Fruit fly (Drosophila melanogaster) whole organism, adult: Measurements from ENCODE around the gene cdi.

Source experiments
- CG11617 ChIP-seq: fragments of 200-800 bp; sonication (Bioruptor generic); optimal IDR thresholded peaks from 2 replicates; lab custom pipeline; 2017; ENCODE audit warnings: mild to moderate bottlenecking, missing biosample characterization, missing genetic modification reagents, missing genetic modification characterization
- CG12768 ChIP-seq: fragments of 200-800 bp; sonication (Bioruptor generic); optimal IDR thresholded peaks from 2 replicates; lab custom pipeline; 2017; ENCODE audit warnings: missing biosample characterization, missing genetic modification characterization, mild to moderate bottlenecking, moderate library complexity, missing genetic modification reagents
- CG14711 ChIP-seq: fragments of 200-800 bp; sonication (Bioruptor generic); optimal IDR thresholded peaks from 2 replicates; lab custom pipeline; 2018; ENCODE audit warnings: missing biosample characterization, mild to moderate bottlenecking, missing genetic modification characterization, moderate library complexity
- CG33017 ChIP-seq: fragments of 200-800 bp; sonication (Bioruptor generic); optimal IDR thresholded peaks from 2 replicates; lab custom pipeline; 2018; ENCODE audit warnings: missing biosample characterization, mild to moderate bottlenecking, missing genetic modification characterization, moderate library complexity
- CG7101 ChIP-seq: fragments of 200-800 bp; sonication (Bioruptor generic); optimal IDR thresholded peaks from 2 replicates; lab custom pipeline; 2018; ENCODE audit warnings: missing biosample characterization, mild to moderate bottlenecking, missing genetic modification characterization, moderate library complexity
- Clk ChIP-seq: fragments of 200-800 bp; sonication (Bioruptor generic); optimal IDR thresholded peaks from 2 replicates; lab custom pipeline; 2017; ENCODE audit warnings: missing biosample characterization, missing genetic modification characterization
- Hr96 ChIP-seq: fragments of 200-800 bp; sonication (Bioruptor generic); optimal IDR thresholded peaks from 2 replicates; lab custom pipeline; 2016; ENCODE audit warnings: missing biosample characterization, missing genetic modification characterization
- Mnt ChIP-seq: fragments of 200-800 bp; sonication (Bioruptor generic); optimal IDR thresholded peaks from 2 replicates; lab custom pipeline; 2016; ENCODE audit warnings: missing biosample characterization, mild to moderate bottlenecking, missing genetic modification characterization
- kay ChIP-seq: fragments of 200-800 bp; sonication (Bioruptor generic); peaks from one replicate; lab custom pipeline; 2016; ENCODE audit warnings: missing biosample characterization, missing genetic modification characterization, borderline replicate concordance
- toe ChIP-seq: fragments of 200-800 bp; sonication (Bioruptor generic); optimal IDR thresholded peaks from 2 replicates; lab custom pipeline; 2016; ENCODE audit warnings: missing biosample characterization, missing genetic modification characterization

DNA sequence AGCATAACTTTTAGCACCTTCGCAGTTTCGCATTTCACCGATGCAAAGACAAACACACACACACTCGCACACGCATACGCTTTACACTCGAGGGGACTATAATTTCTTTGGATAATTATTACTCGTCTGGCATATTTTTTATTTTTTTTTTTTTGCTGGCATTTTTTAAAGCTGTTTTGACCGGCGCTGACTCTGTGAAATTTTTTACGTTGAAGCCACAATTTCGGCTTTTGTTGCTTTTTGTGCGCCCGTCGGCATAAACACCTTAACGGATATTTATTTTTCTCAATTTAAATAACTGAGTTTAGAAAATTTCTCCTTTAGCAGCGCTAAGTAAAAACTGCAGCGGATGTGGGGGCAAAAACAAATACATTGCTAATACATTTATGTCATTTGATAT is 4.2 kb upstream of the cdi start:
- TF ChIP-seq kay (GFP tag; lab: Kevin White, UChicago) (no peak), Clk (no peak), CG14711 (tag; lab: Kevin White, UChicago) (no peak), Mnt (GFP tag; lab: Kevin White, UChicago) (no peak), Hr96 (GFP tag; lab: Kevin White, UChicago) (no peak), CG33017 (tag; lab: Kevin White, UChicago) (no peak), CG12768 (GFP tag; lab: Kevin White, UChicago) (no peak), CG11617 (GFP tag; lab: Kevin White, UChicago) (no peak), CG7101 (tag; lab: Kevin White, UChicago) (no peak), toe (GFP tag; lab: Kevin White, UChicago) (no peak)
